Fruit fly (Drosophila melanogaster): ENCODE data around the gene Tim9a.

- TF ChIP-seq Dll (optimal IDR thresholded peaks at IDR 0.05) (no peak), psq (optimal IDR thresholded peaks at IDR 0.05) (no peak), usp (GFP tag; optimal IDR thresholded peaks at IDR 0.05) (no peak)
These were observed 17.8 kb downstream of the Tim9a start, which contains the start of gene CG12725 for dm6 chrX:13402763-13403162.

Data from whole organism.